Fruit fly (Drosophila melanogaster): ENCODE measurements around the gene SH3PX1.

The SH3PX1 gene

DNA sequence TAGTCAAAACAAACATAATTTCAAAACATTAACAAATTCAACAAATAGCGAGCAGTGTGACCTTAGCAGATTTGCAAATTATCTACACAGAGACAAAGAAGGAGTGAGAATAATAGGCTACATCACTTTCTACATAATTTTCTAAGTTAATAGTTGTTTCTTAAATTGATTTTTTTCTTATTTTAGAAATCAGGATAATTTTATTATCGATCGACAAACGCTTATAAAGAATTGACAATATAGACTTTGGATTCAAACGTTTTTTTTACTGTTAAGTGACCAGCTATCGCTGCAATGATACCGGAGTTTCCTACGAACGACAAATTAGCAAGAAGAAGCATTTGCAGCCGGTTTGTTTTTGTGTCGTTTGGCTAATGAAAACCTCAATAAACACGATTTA, 9.5 kb upstream of the SH3PX1 start, which contains the start of the genes nbs and defl (continued):
- TF ChIP-seq CG12219 (GFP tag; optimal IDR thresholded peaks at IDR 0.05), result no peak
- TF ChIP-seq CG8290 (GFP tag; optimal IDR thresholded peaks at IDR 0.05), result peak; percentile 70
- TF ChIP-seq CG8290 (tag; optimal IDR thresholded peaks at IDR 0.05), result no peak
- peak; percentile 16 for TF ChIP-seq CG33557 (GFP tag; optimal IDR thresholded peaks at IDR 0.05)
- no peak for TF ChIP-seq CG33213 (GFP tag; optimal IDR thresholded peaks at IDR 0.05)
- TF ChIP-seq CG10959 (GFP tag; IDR thresholded peaks at IDR 0.05), result no peak
- peak; percentile 48 for TF ChIP-seq twi (tag; optimal IDR thresholded peaks at IDR 0.05)
- TF ChIP-seq CG15479 (GFP tag; optimal IDR thresholded peaks at IDR 0.05), result no peak
- TF ChIP-seq Mrtf (GFP tag; IDR thresholded peaks at IDR 0.05), result 0 out of 3 replicates have a peak, but pooled peaks have one; percentile 49
- no peak for TF ChIP-seq kni (GFP tag; optimal IDR thresholded peaks at IDR 0.05)
- peak; percentile 52 for TF ChIP-seq CG16813 (GFP tag; IDR thresholded peaks at IDR 0.05; ENCODE audit: partially characterized antibody)
- TF ChIP-seq CG3163 (GFP tag; optimal IDR thresholded peaks at IDR 0.05), result peak; percentile 6
- TF ChIP-seq klu (GFP tag; IDR thresholded peaks at IDR 0.05), result peak; percentile 48; the same call in 1 of the 2 replicates
- TF ChIP-seq CG16863 (GFP tag; optimal IDR thresholded peaks at IDR 0.05), result peak; percentile 49
- peak; percentile 33 for TF ChIP-seq CG3281 (GFP tag; optimal IDR thresholded peaks at IDR 0.05)
- peak; percentile 73 for TF ChIP-seq CG12391 (tag; optimal IDR thresholded peaks at IDR 0.05)
- peak; percentile 52 for TF ChIP-seq crc (GFP tag; optimal IDR thresholded peaks at IDR 0.05)
- no peak for TF ChIP-seq CG4282 (GFP tag; optimal IDR thresholded peaks at IDR 0.05)
- TF ChIP-seq CG10565 (GFP tag; optimal IDR thresholded peaks at IDR 0.05), result no peak
- no peak for TF ChIP-seq Nf-YA (GFP tag; IDR thresholded peaks at IDR 0.05)
- no peak for TF ChIP-seq fd64A (GFP tag; optimal IDR thresholded peaks at IDR 0.05)
- TF ChIP-seq CG7745 (tag; optimal IDR thresholded peaks at IDR 0.05), result no peak
- peak; percentile 34 for TF ChIP-seq CG12744 (GFP tag; optimal IDR thresholded peaks at IDR 0.05)
- no peak for TF ChIP-seq CG15601 (tag; optimal IDR thresholded peaks at IDR 0.05)
- TF ChIP-seq ro (GFP tag; IDR thresholded peaks at IDR 0.05), result no peak
- peak; percentile 58; the same call in 1 of the 3 replicates for TF ChIP-seq CG11456 (GFP tag; IDR thresholded peaks at IDR 0.05)
- no peak for TF ChIP-seq unpg (GFP tag; optimal IDR thresholded peaks at IDR 0.05)

- no peak for TF ChIP-seq CG4820 (GFP tag; optimal IDR thresholded peaks at IDR 0.05)
- TF ChIP-seq Ets65A (GFP tag), result peak; percentile 91
- TF ChIP-seq CG31365 (tag; optimal IDR thresholded peaks at IDR 0.05), result no peak
These were observed 6.5 kb upstream of the SH3PX1 start for dm6 chr3L:9720102-9720501.

DNA sequence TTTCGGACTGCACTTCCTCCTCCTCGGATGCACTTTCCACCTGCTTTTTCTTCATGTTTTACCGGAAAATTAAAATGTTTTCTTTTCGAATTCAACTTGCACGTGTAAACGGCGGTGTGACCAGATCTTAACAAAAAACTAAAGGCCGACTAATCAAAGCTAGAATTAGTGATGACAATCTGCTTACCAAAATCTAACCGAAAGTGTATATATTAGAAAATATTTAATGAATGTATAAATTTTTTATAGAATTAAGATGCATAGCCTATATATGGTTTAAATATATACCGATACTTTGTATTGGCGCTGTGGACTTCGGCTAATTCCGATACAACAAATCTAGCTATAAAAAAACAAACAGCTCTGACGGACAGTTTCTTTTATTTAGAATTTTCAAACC, 5.3 kb upstream of the SH3PX1 start, which contains the start of the genes CG18178 and CG14174:
CG18178 (minus strand) TSS at position 216 of the 400 bp plus-strand sequence.
CG14174 (plus strand) TSS at position 400 of the 400 bp plus-strand sequence.
- TF ChIP-seq CG16863 (GFP tag; optimal IDR thresholded peaks at IDR 0.05) (no peak), CG30431 (GFP tag; optimal IDR thresholded peaks at IDR 0.05) (peak; percentile 25), CG9797 (GFP tag; optimal IDR thresholded peaks at IDR 0.05) (peak; percentile 64), CG18764 (GFP tag; optimal IDR thresholded peaks at IDR 0.05) (peak; percentile 49), Optix (GFP tag; IDR thresholded peaks at IDR 0.05) (no peak), CG10147 (GFP tag; optimal IDR thresholded peaks at IDR 0.05) (peak; percentile 80), gsb-n (tag; optimal IDR thresholded peaks at IDR 0.05) (no peak), knrl (GFP tag; IDR thresholded peaks at IDR 0.05; ENCODE audit: partially characterized antibody) (0 out of 3 replicates have a peak, but pooled peaks have one; percentile 26), CG4820 (GFP tag; optimal IDR thresholded peaks at IDR 0.05) (peak; percentile 81), aop (GFP tag; IDR thresholded peaks at IDR 0.05) (no peak), gem (tag; optimal IDR thresholded peaks at IDR 0.05) (peak; percentile 80), CG1529 (GFP tag; optimal IDR thresholded peaks at IDR 0.05) (no peak), CG14965 (GFP tag; optimal IDR thresholded peaks at IDR 0.05; ENCODE audit: borderline replicate concordance) (no peak), CG11723 (GFP tag; optimal IDR thresholded peaks at IDR 0.05) (peak; percentile 9), CG9817 (tag; optimal IDR thresholded peaks at IDR 0.05) (peak; percentile 70), pros (GFP tag; optimal IDR thresholded peaks at IDR 0.05) (no peak), CG33557 (GFP tag; optimal IDR thresholded peaks at IDR 0.05) (peak; percentile 73), Dp (GFP tag; optimal IDR thresholded peaks at IDR 0.05) (peak; percentile 23), nom (GFP tag; optimal IDR thresholded peaks at IDR 0.05) (peak; percentile 34), Xbp1 (GFP tag; optimal IDR thresholded peaks at IDR 0.05) (peak; percentile 75), Fer3 (tag; optimal IDR thresholded peaks at IDR 0.05) (peak; percentile 68), Trl (optimal IDR thresholded peaks at IDR 0.05) (no peak), Trl (GFP tag; optimal IDR thresholded peaks at IDR 0.05) (no peak)

Measured in whole organism, embryonic.